Worm (Caenorhabditis elegans): ENCODE measurements around the gene Y58A7A.4.

DNA sequence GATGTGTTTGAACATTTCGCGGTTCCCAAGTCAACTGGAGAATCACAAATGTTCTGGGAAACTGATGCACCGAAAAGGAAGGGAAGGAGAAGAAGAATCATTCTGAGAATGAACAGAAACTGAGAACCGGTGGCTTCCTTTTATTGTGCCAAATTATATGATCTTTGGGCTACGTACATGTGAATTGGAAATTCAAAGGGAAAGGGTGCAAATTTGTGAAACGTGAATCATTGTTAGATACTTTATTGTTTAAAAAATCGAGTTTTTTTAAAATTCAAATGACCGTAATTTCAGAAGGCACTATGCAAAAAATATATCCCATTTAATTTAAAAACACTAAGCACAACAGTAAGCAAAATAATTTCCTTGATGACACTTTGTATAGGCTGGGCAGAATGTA is 49.7 kb downstream of the Y58A7A.4 start, which contains the start of gene K11D12.6:
- TF ChIP-seq egl-27 (tag; optimal IDR thresholded peaks at IDR 0.05) = no peak
- no peak for TF ChIP-seq nhr-23 (tag; optimal IDR thresholded peaks at IDR 0.05)
- TF ChIP-seq unc-55 (GFP tag; optimal IDR thresholded peaks at IDR 0.05) = no peak
- TF ChIP-seq elt-1 (tag; optimal IDR thresholded peaks at IDR 0.05) = no peak
- TF ChIP-seq nhr-10 (tag; optimal IDR thresholded peaks at IDR 0.05) = no peak
- no peak for TF ChIP-seq lin-39 (tag; optimal IDR thresholded peaks at IDR 0.05)
- no peak for TF ChIP-seq C34F6.9 (tag; optimal IDR thresholded peaks at IDR 0.05)
- no peak for TF ChIP-seq elt-3 (tag; optimal IDR thresholded peaks at IDR 0.05)

Data from whole organism, L2 larva.